Fruit fly (Drosophila melanogaster) whole organism, embryonic: ENCODE measurements around the gene CG13315.
A peak's percentile ranks its signal among the peaks of the same experiment; 100 is the strongest.

Source experiments
- Ada2b ChIP-seq: fragments of 200-800 bp; sonication (Bioruptor generic); IDR thresholded peaks from 2 replicates; pipeline ENCODE4 v1.3.6; 2022; ENCODE audit warnings: missing biosample characterization, missing genetic modification characterization
- BEAF-32 ChIP-seq: fragments of 200-800 bp; sonication (Bioruptor generic); optimal IDR thresholded peaks from 3 replicates; lab custom pipeline; 2017; ENCODE audit warnings: missing biosample characterization, missing genetic modification characterization, mild to moderate bottlenecking, moderate library complexity, missing genetic modification reagents
- C15 ChIP-seq: fragments of 200-800 bp; sonication (Bioruptor generic); IDR thresholded peaks from 3 replicates; pipeline ENCODE4 v1.3.6; 2022; ENCODE audit warnings: missing biosample characterization, missing genetic modification characterization
- CG11695 ChIP-seq: fragments of 200-800 bp; sonication (Bioruptor generic); IDR thresholded peaks from 3 replicates; pipeline ENCODE4 v1.3.6; 2022; ENCODE audit warnings: missing biosample characterization, missing genetic modification characterization
- CG12155 ChIP-seq: fragments of 200-800 bp; sonication (Bioruptor generic); optimal IDR thresholded peaks from 3 replicates; lab custom pipeline; 2016; ENCODE audit warnings: missing biosample characterization, missing genetic modification characterization
- CG1529 ChIP-seq: fragments of 200-800 bp; sonication (Bioruptor generic); optimal IDR thresholded peaks from 3 replicates; lab custom pipeline; 2018; ENCODE audit warnings: missing biosample characterization, missing genetic modification characterization
- CG18011 ChIP-seq: fragments of 200-800 bp; sonication (Bioruptor generic); optimal IDR thresholded peaks from 2 replicates; lab custom pipeline; 2017; ENCODE audit warnings: missing biosample characterization, missing genetic modification characterization, mild to moderate bottlenecking, moderate library complexity, missing genotype
- CG18476 ChIP-seq: fragments of 200-800 bp; sonication (Bioruptor generic); optimal IDR thresholded peaks from 2 replicates; lab custom pipeline; 2016; ENCODE audit warnings: missing biosample characterization, mild to moderate bottlenecking, missing genetic modification characterization
- CG30431 ChIP-seq: fragments of 200-800 bp; sonication (Bioruptor generic); optimal IDR thresholded peaks from 2 replicates; lab custom pipeline; 2017; ENCODE audit warnings: missing biosample characterization, missing genetic modification characterization
- CG31365 ChIP-seq: fragments of 200-800 bp; sonication (Bioruptor generic); optimal IDR thresholded peaks from 2 replicates; lab custom pipeline; 2018; ENCODE audit warnings: missing biosample characterization, mild to moderate bottlenecking, missing genetic modification characterization
- CG32532 ChIP-seq: fragments of 200-800 bp; sonication (Bioruptor generic); IDR thresholded peaks from 2 replicates; pipeline ENCODE4 v1.3.6; 2022; ENCODE audit warnings: missing biosample characterization, missing genetic modification characterization
- CG3281 ChIP-seq: fragments of 200-800 bp; sonication (Bioruptor generic); optimal IDR thresholded peaks from 3 replicates; lab custom pipeline; 2017; ENCODE audit warnings: missing biosample characterization, mild to moderate bottlenecking, missing genetic modification characterization
- CG4328 ChIP-seq: fragments of 200-800 bp; sonication (Bioruptor generic); optimal IDR thresholded peaks from 3 replicates; lab custom pipeline; 2017; ENCODE audit warnings: missing biosample characterization, missing genetic modification reagents, missing genetic modification characterization
- CG4854 ChIP-seq: fragments of 200-800 bp; sonication (Bioruptor generic); optimal IDR thresholded peaks from 2 replicates; lab custom pipeline; 2016; ENCODE audit warnings: missing biosample characterization, missing genetic modification characterization, inconsistent platforms
- CG6765 ChIP-seq: fragments of 200-800 bp; sonication (Bioruptor generic); optimal IDR thresholded peaks from 3 replicates; lab custom pipeline; 2017; ENCODE audit warnings: missing biosample characterization, mild to moderate bottlenecking, missing genetic modification characterization
- CG6854 ChIP-seq: fragments of 200-800 bp; sonication (Bioruptor generic); optimal IDR thresholded peaks from 3 replicates; lab custom pipeline; 2017; ENCODE audit warnings: missing biosample characterization, mild to moderate bottlenecking, missing genetic modification characterization
- CG7839 ChIP-seq: fragments of 200-800 bp; sonication (Bioruptor generic); optimal IDR thresholded peaks from 3 replicates; lab custom pipeline; 2018; ENCODE audit warnings: missing biosample characterization, mild to moderate bottlenecking, missing genetic modification characterization, moderate library complexity
- CG9797 ChIP-seq: fragments of 200-800 bp; sonication (Bioruptor generic); optimal IDR thresholded peaks from 3 replicates; lab custom pipeline; 2018; ENCODE audit warnings: missing biosample characterization, mild to moderate bottlenecking, missing genetic modification characterization
- Camta ChIP-seq: fragments of 200-800 bp; sonication (Bioruptor generic); optimal IDR thresholded peaks from 2 replicates; lab custom pipeline; 2016; ENCODE audit warnings: missing biosample characterization, missing genetic modification characterization
- D19A ChIP-seq: fragments of 200-800 bp; optimal IDR thresholded peaks from 3 replicates; lab custom pipeline; 2019; ENCODE audit warnings: missing biosample characterization, mild to moderate bottlenecking, missing genetic modification characterization, moderate library complexity
- D19B ChIP-seq: fragments of 200-800 bp; sonication (Bioruptor generic); optimal IDR thresholded peaks from 2 replicates; lab custom pipeline; 2017; ENCODE audit warnings: missing biosample characterization, mild to moderate bottlenecking, missing genetic modification characterization
- Dref ChIP-seq: fragments of 200-800 bp; sonication (Bioruptor generic); IDR thresholded peaks from 2 replicates; pipeline ENCODE4 v1.3.6; 2022; ENCODE audit warnings: missing biosample characterization, missing genetic modification characterization
- Eip74EF ChIP-seq, 2 experiments: fragments of 200-800 bp in 1 of 2; fragments of >200 bp in 1 of 2; sonication (Bioruptor generic) in 1 of 2; optimal IDR thresholded peaks; 2 replicates each; lab custom pipeline; 2017 to 2019; ENCODE audit warnings: missing biosample characterization in 2 of 2, missing genetic modification characterization in 2 of 2, mild to moderate bottlenecking in 1 of 2, moderate library complexity in 1 of 2
- HmgZ ChIP-seq: fragments of 200-800 bp; sonication (Bioruptor generic); optimal IDR thresholded peaks from 2 replicates; lab custom pipeline; 2018; ENCODE audit warnings: missing biosample characterization, mild to moderate bottlenecking, missing genetic modification characterization
- Mad ChIP-seq: fragments of 200-800 bp; sonication (Bioruptor generic); optimal IDR thresholded peaks from 2 replicates; lab custom pipeline; 2016; ENCODE audit warnings: missing biosample characterization, missing genetic modification characterization
- Mes4 ChIP-seq: fragments of 200-800 bp; sonication (Bioruptor generic); optimal IDR thresholded peaks from 2 replicates; lab custom pipeline; 2016; ENCODE audit warnings: missing biosample characterization, missing genetic modification characterization
- Mrtf ChIP-seq: fragments of 200-800 bp; sonication (Bioruptor generic); IDR thresholded peaks from 3 replicates; pipeline ENCODE4 v1.3.6; 2022; ENCODE audit warnings: missing biosample characterization, missing genetic modification characterization
- Ptx1 ChIP-seq: fragments of 200-800 bp; sonication (Bioruptor generic); IDR thresholded peaks from 2 replicates; pipeline ENCODE4 v1.3.6; 2022; ENCODE audit warnings: missing biosample characterization, missing genetic modification characterization
- Sry-β ChIP-seq: fragments of 200-800 bp; sonication (Bioruptor generic); optimal IDR thresholded peaks from 2 replicates; lab custom pipeline; 2018; ENCODE audit warnings: missing biosample characterization, mild to moderate bottlenecking, missing genetic modification characterization, moderate library complexity
- TFAM ChIP-seq: fragments of 200-800 bp; sonication (Bioruptor generic); optimal IDR thresholded peaks from 2 replicates; lab custom pipeline; 2017; ENCODE audit warnings: missing biosample characterization, missing genetic modification characterization, inconsistent platforms
- Xbp1 ChIP-seq: fragments of 200-800 bp; sonication (Bioruptor generic); optimal IDR thresholded peaks from 3 replicates; lab custom pipeline; 2016; ENCODE audit warnings: missing biosample characterization, mild to moderate bottlenecking, missing genetic modification characterization
- YL-1 ChIP-seq: fragments of 200-800 bp; sonication (Bioruptor generic); optimal IDR thresholded peaks from 3 replicates; lab custom pipeline; 2017; ENCODE audit warnings: missing biosample characterization, mild to moderate bottlenecking, missing genetic modification characterization
- abd-A ChIP-seq: fragments of 200-800 bp; sonication (Bioruptor generic); optimal IDR thresholded peaks from 3 replicates; lab custom pipeline; 2019; ENCODE audit warnings: missing biosample characterization, mild to moderate bottlenecking, missing genetic modification characterization, moderate library complexity
- danr ChIP-seq: fragments of 200-800 bp; sonication (Bioruptor generic); IDR thresholded peaks from 2 replicates; pipeline ENCODE4 v1.3.6; 2022; ENCODE audit warnings: missing biosample characterization, missing genetic modification characterization
- dysf ChIP-seq: fragments of 200-800 bp; sonication (Bioruptor generic); IDR thresholded peaks from 3 replicates; pipeline ENCODE4 v1.3.6; 2022; ENCODE audit warnings: missing biosample characterization, missing genetic modification characterization
- ftz-f1 ChIP-seq: fragments of 200-800 bp; sonication (Bioruptor generic); optimal IDR thresholded peaks from 2 replicates; lab custom pipeline; 2016; ENCODE audit warnings: missing biosample characterization, missing genetic modification characterization
- gce ChIP-seq: fragments of 200-800 bp; sonication (Bioruptor generic); IDR thresholded peaks from 3 replicates; pipeline ENCODE4 v1.3.6; 2022; ENCODE audit warnings: missing biosample characterization, missing genetic modification characterization
- her ChIP-seq: fragments of 200-800 bp; sonication (Bioruptor generic); optimal IDR thresholded peaks from 2 replicates; lab custom pipeline; 2016; ENCODE audit warnings: missing biosample characterization, missing genetic modification characterization
- mam ChIP-seq: fragments of 200-800 bp; sonication (Bioruptor generic); optimal IDR thresholded peaks from 3 replicates; lab custom pipeline; 2016; ENCODE audit warnings: missing biosample characterization, missing genetic modification characterization
- mirr ChIP-seq: fragments of 200-800 bp; sonication (Bioruptor generic); optimal IDR thresholded peaks from 3 replicates; lab custom pipeline; 2018; ENCODE audit warnings: missing biosample characterization, mild to moderate bottlenecking, missing genetic modification characterization
- nau ChIP-seq: fragments of 200-800 bp; sonication (Bioruptor generic); optimal IDR thresholded peaks from 3 replicates; lab custom pipeline; 2017; ENCODE audit warnings: missing biosample characterization, mild to moderate bottlenecking, missing genetic modification characterization, missing genetic modification reagents
- onecut ChIP-seq: fragments of 200-800 bp; sonication (Bioruptor generic); IDR thresholded peaks from 2 replicates; pipeline ENCODE4 v1.3.6; 2022; ENCODE audit warnings: missing biosample characterization, missing genetic modification characterization
- pita ChIP-seq: fragments of 200-800 bp; sonication (Bioruptor generic); optimal IDR thresholded peaks from 2 replicates; lab custom pipeline; 2017; ENCODE audit warnings: missing biosample characterization, mild to moderate bottlenecking, missing genetic modification characterization
- rib ChIP-seq: fragments of 200-800 bp; sonication (Bioruptor generic); IDR thresholded peaks from 2 replicates; pipeline ENCODE4 v1.3.6; 2022; ENCODE audit warnings: missing biosample characterization, missing genetic modification characterization
- row ChIP-seq: fragments of 200-800 bp; sonication (Bioruptor generic); IDR thresholded peaks from 3 replicates; pipeline ENCODE4 v1.3.6; 2022; ENCODE audit warnings: missing biosample characterization, missing genetic modification characterization
- shn ChIP-seq: fragments of 200-800 bp; sonication (Bioruptor generic); optimal IDR thresholded peaks from 3 replicates; lab custom pipeline; 2016; ENCODE audit warnings: missing biosample characterization, missing genetic modification characterization
- stwl ChIP-seq: fragments of 200-800 bp; sonication (Bioruptor generic); optimal IDR thresholded peaks from 3 replicates; lab custom pipeline; 2018; ENCODE audit warnings: missing biosample characterization, mild to moderate bottlenecking, missing genetic modification characterization, moderate library complexity
- tll ChIP-seq, 2 experiments: fragments of 200-800 bp in 1 of 2; fragments of >200 bp in 1 of 2; sonication (Bioruptor generic) in 1 of 2; optimal IDR thresholded peaks; 2 replicates each; lab custom pipeline; 2017 to 2019; ENCODE audit warnings: missing biosample characterization in 2 of 2, missing genetic modification characterization in 2 of 2, mild to moderate bottlenecking in 1 of 2, moderate library complexity in 1 of 2
- twi ChIP-seq: fragments of 200-800 bp; optimal IDR thresholded peaks from 2 replicates; lab custom pipeline; 2019; ENCODE audit warnings: missing biosample characterization, mild to moderate bottlenecking, missing genetic modification characterization, moderate library complexity
- z ChIP-seq: fragments of 200-800 bp; sonication (Bioruptor generic); IDR thresholded peaks from 3 replicates; pipeline ENCODE4 v1.3.6; 2022; ENCODE audit warnings: missing biosample characterization, missing genetic modification characterization
- zen2 ChIP-seq: fragments of 200-800 bp; sonication (Bioruptor generic); IDR thresholded peaks from 3 replicates; pipeline ENCODE4 v1.3.6; 2022; ENCODE audit warnings: missing biosample characterization, missing genetic modification characterization; ENCODE audit not compliant: partially characterized antibody

CG13315 gene

DNA sequence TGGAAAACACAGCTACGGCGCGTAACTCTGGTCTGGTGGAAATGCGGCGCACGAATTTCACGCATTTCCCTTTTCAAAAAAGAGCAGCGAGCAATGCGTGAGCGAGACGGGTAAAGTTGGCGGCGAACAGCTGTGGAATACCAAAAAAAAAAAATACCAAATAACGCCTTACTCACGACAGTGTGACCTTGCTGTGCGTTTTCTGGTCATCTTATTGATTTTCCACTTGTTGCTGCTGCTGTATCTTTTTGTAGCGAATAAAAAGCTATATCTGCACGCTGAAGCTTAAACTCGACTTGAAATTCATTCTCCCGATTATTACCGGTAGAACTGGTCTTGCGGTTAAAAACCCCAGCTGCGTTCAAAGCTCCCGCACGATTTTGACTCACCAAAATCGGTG lies 37.7 kb downstream of the CG13315 start, which contains the start of the genes bol and Dhpr (continued):
- no peak for TF ChIP-seq D19B (GFP tag; lab: Kevin White, UChicago)
- no peak for TF ChIP-seq CG11695 (GFP tag; lab: Robert Waterston, UW)
- TF ChIP-seq twi (tag; lab: Kevin White, UChicago), result no peak
- TF ChIP-seq mirr (GFP tag; lab: Kevin White, UChicago), result no peak
- TF ChIP-seq pita (GFP tag; lab: Kevin White, UChicago), result no peak
- no peak for TF ChIP-seq danr (GFP tag; lab: Robert Waterston, UW)
- TF ChIP-seq Sry-β, result peak; percentile 85
- peak; percentile 26 for TF ChIP-seq mam (GFP tag; lab: Kevin White, UChicago)
- TF ChIP-seq Ptx1 (GFP tag; lab: Robert Waterston, UW), result no peak
- no peak for TF ChIP-seq CG1529 (GFP tag; lab: Kevin White, UChicago)
- TF ChIP-seq abd-A (tag; lab: Kevin White, UChicago), result peak; percentile 56
- no peak for TF ChIP-seq CG3281 (GFP tag; lab: Kevin White, UChicago)
- peak; percentile 87 for TF ChIP-seq CG12155 (GFP tag; lab: Kevin White, UChicago)
- TF ChIP-seq BEAF-32 (GFP tag; lab: Kevin White, UChicago), result peak; percentile 63
- no peak for TF ChIP-seq CG18476 (GFP tag; lab: Kevin White, UChicago)
- TF ChIP-seq Mrtf (GFP tag; lab: Robert Waterston, UW), result no peak
- no peak for TF ChIP-seq nau (GFP tag; lab: Kevin White, UChicago)
- TF ChIP-seq CG6854, result no peak
- 0 out of 3 replicates have a peak, but pooled peaks have one; percentile 27 for TF ChIP-seq dysf (GFP tag; lab: Robert Waterston, UW)
- peak; percentile 42 for TF ChIP-seq Dref
- TF ChIP-seq gce (GFP tag; lab: Robert Waterston, UW), result peak; percentile 24; the same call in 1 of the 3 replicates
- no peak for TF ChIP-seq rib (GFP tag; lab: Robert Waterston, UW)
- TF ChIP-seq CG18011, result no peak
- TF ChIP-seq zen2 (GFP tag; lab: Robert Waterston, UW), result no peak; the same call in 2 of the 3 replicates
- TF ChIP-seq CG31365 (tag; lab: Kevin White, UChicago), result peak; percentile 22
- TF ChIP-seq row (GFP tag; lab: Robert Waterston, UW), result peak; percentile 44; the same call in 2 of the 3 replicates
- peak; percentile 76 for TF ChIP-seq HmgZ (tag; lab: Kevin White, UChicago)
- no peak for TF ChIP-seq ftz-f1
- no peak for TF ChIP-seq Xbp1 (GFP tag; lab: Kevin White, UChicago)
- TF ChIP-seq Camta (GFP tag; lab: Kevin White, UChicago), result no peak
- peak; percentile 50 for TF ChIP-seq her (GFP tag; lab: Kevin White, UChicago)
- TF ChIP-seq onecut (GFP tag; lab: Robert Waterston, UW), result peak; percentile 100
- peak; percentile 78 for TF ChIP-seq stwl (tag; lab: Kevin White, UChicago)
- TF ChIP-seq CG32532 (GFP tag; lab: Robert Waterston, UW), result no peak; the same call in 1 of the 2 replicates
- TF ChIP-seq CG4854 (GFP tag; lab: Kevin White, UChicago), result no peak
- no peak for TF ChIP-seq CG4328 (GFP tag; lab: Kevin White, UChicago)
- no peak for TF ChIP-seq TFAM (GFP tag; lab: Kevin White, UChicago)
- TF ChIP-seq CG9797 (GFP tag; lab: Kevin White, UChicago), result peak; percentile 98
- TF ChIP-seq Mes4 (GFP tag; lab: Kevin White, UChicago), result no peak
- TF ChIP-seq CG6765 (GFP tag; lab: Kevin White, UChicago), result no peak
- TF ChIP-seq z (GFP tag; lab: Robert Waterston, UW), result no peak
- TF ChIP-seq Eip74EF (GFP tag; optimal IDR thresholded peaks at IDR 0.05; lab: Kevin White, UChicago), result no peak
- TF ChIP-seq Mad (GFP tag; lab: Kevin White, UChicago), result peak; percentile 0
- peak in 1 of 2 experiments; percentile 3 for TF ChIP-seq tll (GFP tag; optimal IDR thresholded peaks at IDR 0.05; lab: Kevin White, UChicago)
- TF ChIP-seq shn (GFP tag; lab: Kevin White, UChicago), result no peak
- TF ChIP-seq C15 (GFP tag; lab: Robert Waterston, UW), result no peak
- TF ChIP-seq Ada2b (GFP tag; lab: Robert Waterston, UW), result no peak
- TF ChIP-seq D19A (tag; lab: Kevin White, UChicago), result no peak
- TF ChIP-seq CG7839 (tag; lab: Kevin White, UChicago), result no peak
- TF ChIP-seq CG30431 (GFP tag; lab: Kevin White, UChicago), result no peak
- TF ChIP-seq YL-1 (GFP tag; lab: Kevin White, UChicago), result peak; percentile 62
